Worm (Caenorhabditis elegans): ENCODE data around the gene unc-10.
A peak's percentile ranks its signal among the peaks of the same experiment; 100 is the strongest.

Gene unc-10

DNA sequence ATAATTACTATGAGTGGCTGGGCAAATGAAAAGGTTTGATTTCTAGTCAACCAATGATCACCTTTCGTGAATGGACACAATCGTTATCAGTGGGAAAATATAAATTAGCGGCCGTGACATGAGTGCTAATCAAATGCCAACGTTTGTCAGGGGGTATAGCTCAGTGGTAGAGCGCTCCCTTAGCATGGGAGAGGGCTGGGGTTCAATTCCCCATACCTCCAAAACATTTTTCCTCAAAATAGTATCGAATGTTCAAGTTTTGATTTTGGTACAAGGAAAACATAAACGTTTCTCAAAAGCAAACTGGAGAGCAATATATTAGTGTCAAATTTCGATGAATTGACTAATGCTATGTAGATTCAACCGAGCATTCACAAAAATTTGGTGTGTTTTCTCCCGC lies 43.5 kb upstream of the unc-10 start:
- TF ChIP-seq unc-55 (GFP tag; optimal IDR thresholded peaks at IDR 0.05) (no peak), ztf-4 (tag; optimal IDR thresholded peaks at IDR 0.05) (no peak), nhr-11 (tag; optimal IDR thresholded peaks at IDR 0.05) (no peak), Y55F3AM.14 (GFP tag; optimal IDR thresholded peaks at IDR 0.05) (no peak), ZK546.5 (tag; optimal IDR thresholded peaks at IDR 0.05) (no peak), lin-39 (tag; optimal IDR thresholded peaks at IDR 0.05) (no peak), nhr-23 (tag; optimal IDR thresholded peaks at IDR 0.05) (no peak), fos-1 (tag; optimal IDR thresholded peaks at IDR 0.05) (peak; percentile 25), sem-4 (tag; optimal IDR thresholded peaks at IDR 0.05) (no peak), ztf-11 (tag; optimal IDR thresholded peaks at IDR 0.05) (no peak), nhr-77 (tag; optimal IDR thresholded peaks at IDR 0.05) (no peak), blmp-1 (tag; optimal IDR thresholded peaks at IDR 0.05; ENCODE audit: insufficient read depth) (no peak), nhr-12 (tag; optimal IDR thresholded peaks at IDR 0.05) (no peak), ama-1 (optimal IDR thresholded peaks at IDR 0.05) (no peak), nhr-6 (tag; optimal IDR thresholded peaks at IDR 0.05) (no peak), lsy-2 (tag; optimal IDR thresholded peaks at IDR 0.05) (peak in 1 of 2 experiments; percentile 30), nhr-21 (tag; optimal IDR thresholded peaks at IDR 0.05) (peak; percentile 53), gmeb-1 (tag; optimal IDR thresholded peaks at IDR 0.05) (no peak), C34F6.9 (tag; optimal IDR thresholded peaks at IDR 0.05) (no peak), mab-5 (tag; optimal IDR thresholded peaks at IDR 0.05) (no peak), elt-1 (tag; optimal IDR thresholded peaks at IDR 0.05) (no peak), egl-27 (tag; optimal IDR thresholded peaks at IDR 0.05) (no peak), nhr-237 (tag; optimal IDR thresholded peaks at IDR 0.05) (no peak), F13H6.1 (tag; optimal IDR thresholded peaks at IDR 0.05) (peak; percentile 39), aly-2 (tag; optimal IDR thresholded peaks at IDR 0.05) (no peak), nhr-129 (tag; optimal IDR thresholded peaks at IDR 0.05) (peak; percentile 24), lin-13 (GFP tag; optimal IDR thresholded peaks at IDR 0.05) (no peak), mdl-1 (tag; optimal IDR thresholded peaks at IDR 0.05) (no peak), sma-9 (GFP tag; optimal IDR thresholded peaks at IDR 0.05) (peak; percentile 62), sma-9 (tag; optimal IDR thresholded peaks at IDR 0.05) (no peak), ztf-1 (GFP tag; conservative IDR thresholded peaks at IDR 0.05) (no peak), mbf-1 (tag; optimal IDR thresholded peaks at IDR 0.05) (no peak), R02D3.7 (tag; optimal IDR thresholded peaks at IDR 0.05) (no peak), crh-2 (tag; optimal IDR thresholded peaks at IDR 0.05) (peak; percentile 23), unc-39 (tag; optimal IDR thresholded peaks at IDR 0.05) (no peak), nhr-10 (tag; optimal IDR thresholded peaks at IDR 0.05) (peak; percentile 34), alr-1 (tag; optimal IDR thresholded peaks at IDR 0.05) (no peak), nhr-25 (tag; optimal IDR thresholded peaks at IDR 0.05) (no peak), ceh-82 (tag; optimal IDR thresholded peaks at IDR 0.05) (no peak), ceh-16 (tag; optimal IDR thresholded peaks at IDR 0.05) (no peak), zag-1 (tag; optimal IDR thresholded peaks at IDR 0.05) (no peak), elt-3 (tag; optimal IDR thresholded peaks at IDR 0.05) (no peak), sma-3 (GFP tag; optimal IDR thresholded peaks at IDR 0.05) (peak; percentile 52)

DNA sequence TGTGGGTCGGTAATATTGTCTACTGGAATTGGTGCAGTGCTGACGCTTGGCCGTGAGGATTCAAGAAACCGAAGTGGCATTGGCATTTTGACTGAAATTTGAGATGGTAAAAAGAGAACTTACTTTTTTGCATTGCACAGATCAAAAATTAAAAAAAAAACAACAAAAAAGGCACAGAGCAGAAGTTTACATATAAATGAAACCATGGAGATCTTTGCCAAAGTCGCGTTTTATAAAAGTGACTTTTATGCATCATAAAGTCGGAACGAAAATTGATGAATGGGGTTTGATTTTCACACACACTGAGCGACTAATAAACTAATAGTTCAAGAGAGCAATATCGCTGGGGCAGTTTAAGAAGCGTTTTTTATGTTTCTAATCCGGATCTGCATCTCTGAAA lies 42.2 kb upstream of the unc-10 start, which contains the start of gene T08A9.13:
Gene T08A9.13 (minus strand): TSS at position 101 of the 400 bp plus-strand sequence.
- TF ChIP-seq nhr-6 (tag; optimal IDR thresholded peaks at IDR 0.05) (no peak), lin-11 (tag; optimal IDR thresholded peaks at IDR 0.05) (no peak), nhr-21 (tag; optimal IDR thresholded peaks at IDR 0.05) (no peak), snpc-4 (tag; optimal IDR thresholded peaks at IDR 0.05) (no peak), elt-3 (tag; optimal IDR thresholded peaks at IDR 0.05) (no peak), ceh-82 (tag; optimal IDR thresholded peaks at IDR 0.05) (no peak), nhr-77 (tag; optimal IDR thresholded peaks at IDR 0.05) (no peak), R02D3.7 (tag; optimal IDR thresholded peaks at IDR 0.05) (no peak)

All from whole organism, L2 larva.